Worm (Caenorhabditis elegans) whole organism, L1 larva: ENCODE data around the gene clu-1.

Experiments used
- ceh-82 ChIP-seq, 3 experiments: fragments of 150-350 bp in 1 of 3; sonication (generic microtip) in 2 of 3; optimal IDR thresholded peaks; 2 replicates each; lab custom pipeline; 2014 to 2017; ENCODE audit warnings: missing biosample characterization in 3 of 3, missing genetic modification characterization in 3 of 3
- egl-27 ChIP-seq, 2 experiments: fragments of 150-350 bp in 1 of 2; sonication (generic microtip); optimal IDR thresholded peaks; 3 replicates each; lab custom pipeline; 2017 to 2018; ENCODE audit warnings: missing biosample characterization in 2 of 2, missing genetic modification characterization in 2 of 2, missing genetic modification reagents in 2 of 2
- fos-1 ChIP-seq: fragments of 150-350 bp; optimal IDR thresholded peaks from 2 replicates; lab custom pipeline; 2014; ENCODE audit warnings: missing biosample characterization, missing genetic modification characterization
- lin-15B ChIP-seq: fragments of 150-350 bp; sonication (generic microtip); optimal IDR thresholded peaks from 3 replicates; lab custom pipeline; 2014; ENCODE audit warnings: missing biosample characterization, missing genetic modification characterization
- nhr-11 ChIP-seq: fragments of 150-350 bp; optimal IDR thresholded peaks from 2 replicates; lab custom pipeline; 2014; ENCODE audit warnings: missing biosample characterization, missing genetic modification characterization
- nhr-76 ChIP-seq: sonication (generic microtip); optimal IDR thresholded peaks from 2 replicates; lab custom pipeline; 2017; ENCODE audit warnings: missing biosample characterization, missing genetic modification characterization
- pqm-1 ChIP-seq: sonication (generic microtip); optimal IDR thresholded peaks from 3 replicates; lab custom pipeline; 2017; ENCODE audit warnings: missing biosample characterization, missing genetic modification characterization
- snpc-4 ChIP-seq: fragments of 150-350 bp; optimal IDR thresholded peaks from 2 replicates; lab custom pipeline; 2014; ENCODE audit warnings: missing biosample characterization, missing genetic modification characterization
- sox-4 ChIP-seq: sonication (generic microtip); optimal IDR thresholded peaks from 2 replicates; lab custom pipeline; 2016; ENCODE audit warnings: missing genetic modification characterization, missing compliant biosample characterization
- unc-86 ChIP-seq: sonication (generic microtip); optimal IDR thresholded peaks from 2 replicates; lab custom pipeline; 2016; ENCODE audit warnings: missing genetic modification characterization, missing compliant biosample characterization

DNA sequence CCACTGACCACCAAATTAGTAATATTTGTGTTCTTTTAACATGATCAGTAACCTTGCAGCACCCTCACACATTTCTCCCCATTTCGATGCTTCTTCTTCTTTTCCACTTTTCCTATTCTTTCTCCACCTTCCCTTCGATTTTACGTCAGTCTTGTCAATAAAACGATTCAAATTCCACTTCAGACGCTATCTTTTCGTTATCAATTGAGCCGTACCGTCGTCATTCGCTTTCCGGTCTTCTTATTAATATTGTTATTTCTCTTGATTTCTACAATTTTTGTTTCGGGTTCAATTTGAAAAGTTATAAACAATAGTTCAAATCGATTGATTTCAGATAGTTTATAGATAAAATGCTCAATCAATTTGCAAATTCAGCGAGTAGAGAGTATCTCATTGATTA is 33.8 kb downstream of the clu-1 start:
- TF ChIP-seq nhr-76 (tag; lab: Kevin White, UChicago), result no peak
- no peak for TF ChIP-seq egl-27 (tag; optimal IDR thresholded peaks at IDR 0.05; lab: Kevin White, UChicago)
- no peak for TF ChIP-seq lin-15B (tag; lab: Kevin White, UChicago)
- TF ChIP-seq nhr-11 (tag; lab: Kevin White, UChicago), result no peak
- TF ChIP-seq fos-1 (tag; lab: Kevin White, UChicago), result no peak
- TF ChIP-seq sox-4, result no peak
- no peak for TF ChIP-seq unc-86
- TF ChIP-seq snpc-4, result no peak
- no peak for TF ChIP-seq ceh-82 (tag; optimal IDR thresholded peaks at IDR 0.05; lab: Kevin White, UChicago)
- TF ChIP-seq pqm-1 (tag; lab: Kevin White, UChicago), result no peak
